Worm (Caenorhabditis elegans) whole organism, young adult: ENCODE data around the gene cyk-3.

ENCODE experiments used
- B0019.2 ChIP-seq: fragments of 200-800 bp; sonication (Bioruptor generic); conservative IDR thresholded peaks from 2 replicates; pipeline ENCODE4 v1.3.6; 2022; ENCODE audit warnings: missing genetic modification reagents, missing genetic modification characterization, missing compliant biosample characterization
- B0336.3 ChIP-seq: fragments of 200-800 bp; sonication (Bioruptor generic); IDR thresholded peaks from 2 replicates; pipeline ENCODE4 v1.3.6; 2022; ENCODE audit warnings: missing genetic modification characterization, missing compliant biosample characterization
- F33H1.4 ChIP-seq: fragments of 200-800 bp; sonication (Bioruptor generic); IDR thresholded peaks from 2 replicates; pipeline ENCODE4 v1.3.6; 2022; ENCODE audit warnings: missing genetic modification reagents, missing genetic modification characterization, missing compliant biosample characterization
- F37B4.10 ChIP-seq: fragments of 200-800 bp; sonication (Bioruptor generic); IDR thresholded peaks from 2 replicates; pipeline ENCODE4 v1.3.6; 2022; ENCODE audit warnings: missing genetic modification characterization, missing compliant biosample characterization
- K12H6.12 ChIP-seq: fragments of 200-800 bp; sonication (Bioruptor generic); optimal IDR thresholded peaks from 2 replicates; lab custom pipeline; 2018; ENCODE audit warnings: mild to moderate bottlenecking, missing genetic modification characterization, missing compliant biosample characterization
- Y53F4B.3 ChIP-seq: fragments of 200-800 bp; sonication (Bioruptor generic); IDR thresholded peaks from 2 replicates; pipeline ENCODE4 v1.3.6; 2022; ENCODE audit warnings: missing genetic modification reagents, missing genetic modification characterization, missing compliant biosample characterization
- Y67H2A.10 ChIP-seq: fragments of 200-800 bp; sonication (Bioruptor generic); conservative IDR thresholded peaks from 2 replicates; pipeline ENCODE4 v1.3.6; 2022; ENCODE audit warnings: missing genetic modification reagents, missing genetic modification characterization, missing compliant biosample characterization
- aptf-3 ChIP-seq: fragments of 200-800 bp; sonication (Bioruptor generic); IDR thresholded peaks from 2 replicates; pipeline ENCODE4 v1.3.6; 2022; ENCODE audit warnings: missing genetic modification characterization, missing compliant biosample characterization
- athp-1 ChIP-seq: sonication (generic microtip); optimal IDR thresholded peaks from 2 replicates; lab custom pipeline; 2017; ENCODE audit warnings: mild to moderate bottlenecking, missing genetic modification characterization, missing compliant biosample characterization
- attf-6 ChIP-seq: fragments of 200-800 bp; sonication (Bioruptor generic); IDR thresholded peaks from 2 replicates; pipeline ENCODE4 v1.3.6; 2022; ENCODE audit warnings: missing genetic modification reagents, missing genetic modification characterization, missing compliant biosample characterization
- cebp-1 ChIP-seq, 2 experiments: fragments of 200-800 bp in 1 of 2; sonication (Bioruptor generic) in 1 of 2; sonication (generic microtip) in 1 of 2; IDR thresholded peaks in 1 of 2; optimal IDR thresholded peaks in 1 of 2; 2 replicates each; pipeline versions ENCODE4 v1.3.6 to Lab custom; 2017 to 2022; ENCODE audit warnings: missing compliant biosample characterization in 2 of 2, missing genetic modification characterization in 2 of 2, mild to moderate bottlenecking in 1 of 2, missing genetic modification reagents in 1 of 2, moderate library complexity in 1 of 2
- ceh-79 ChIP-seq: sonication (generic microtip); optimal IDR thresholded peaks from 2 replicates; lab custom pipeline; 2017; ENCODE audit warnings: mild to moderate bottlenecking, missing genetic modification characterization, missing compliant biosample characterization
- dox-1 ChIP-seq: fragments of 200-800 bp; sonication (Bioruptor generic); IDR thresholded peaks from 2 replicates; pipeline ENCODE4 v1.3.6; 2022; ENCODE audit warnings: missing genetic modification reagents, missing genetic modification characterization, missing compliant biosample characterization
- egrh-3 ChIP-seq: fragments of 200-800 bp; sonication (Bioruptor generic); IDR thresholded peaks from 2 replicates; pipeline ENCODE4 v1.3.6; 2022; ENCODE audit warnings: missing genetic modification reagents, missing genetic modification characterization, missing compliant biosample characterization
- hmg-1.2 ChIP-seq: fragments of 200-800 bp; sonication (Bioruptor generic); IDR thresholded peaks from 2 replicates; pipeline ENCODE4 v1.3.6; 2022; ENCODE audit warnings: missing genetic modification reagents, missing genetic modification characterization, missing compliant biosample characterization
- hmg-20 ChIP-seq: fragments of 200-800 bp; sonication (Bioruptor generic); IDR thresholded peaks from 2 replicates; pipeline ENCODE4 v1.3.6; 2022; ENCODE audit warnings: missing genetic modification reagents, missing genetic modification characterization, missing compliant biosample characterization
- hsf-1 ChIP-seq: fragments of 200-800 bp; sonication (Bioruptor generic); IDR thresholded peaks from 2 replicates; pipeline ENCODE4 v1.3.6; 2022; ENCODE audit warnings: missing genetic modification reagents, missing genetic modification characterization, missing compliant biosample characterization
- let-607 ChIP-seq, 2 experiments: fragments of 200-800 bp in 1 of 2; sonication (Bioruptor generic) in 1 of 2; sonication (generic microtip) in 1 of 2; optimal IDR thresholded peaks; 2 replicates each; lab custom pipeline; 2016 to 2018; ENCODE audit warnings: mild to moderate bottlenecking in 2 of 2, missing compliant biosample characterization in 2 of 2, missing genetic modification characterization in 2 of 2, moderate library complexity in 2 of 2, missing genotype in 1 of 2
- lin-26 ChIP-seq: fragments of 200-800 bp; sonication (Bioruptor generic); IDR thresholded peaks from 2 replicates; pipeline ENCODE4 v1.3.6; 2022; ENCODE audit warnings: missing genetic modification reagents, missing genetic modification characterization, missing compliant biosample characterization
- lin-35 ChIP-seq, 3 experiments: fragments of 150-350 bp in 2 of 3; sonication (generic microtip) in 1 of 3; optimal IDR thresholded peaks; 2 replicates each; lab custom pipeline; 2014 to 2018; ENCODE audit warnings: missing biosample characterization in 3 of 3, missing genetic modification characterization in 3 of 3, missing genetic modification reagents in 3 of 3
- lin-54 ChIP-seq: fragments of 200-800 bp; sonication (Bioruptor generic); optimal IDR thresholded peaks from 2 replicates; lab custom pipeline; 2018; ENCODE audit warnings: mild to moderate bottlenecking, missing genetic modification characterization, missing compliant biosample characterization
- madf-10 ChIP-seq: sonication (generic microtip); optimal IDR thresholded peaks from 2 replicates; lab custom pipeline; 2016; ENCODE audit warnings: mild to moderate bottlenecking, missing genetic modification characterization, missing compliant biosample characterization
- mel-28 ChIP-seq: sonication (generic microtip); optimal IDR thresholded peaks from 2 replicates; lab custom pipeline; 2016; ENCODE audit warnings: borderline replicate concordance, mild to moderate bottlenecking, missing genetic modification characterization, missing compliant biosample characterization
- nfya-1 ChIP-seq: sonication (generic microtip); optimal IDR thresholded peaks from 2 replicates; lab custom pipeline; 2017; ENCODE audit warnings: antibody characterized with exemption, missing compliant biosample characterization, missing genetic modification characterization, borderline replicate concordance; ENCODE audit not compliant: insufficient read depth
- nhr-80 ChIP-seq: sonication (generic microtip); optimal IDR thresholded peaks from 2 replicates; lab custom pipeline; 2016; ENCODE audit warnings: missing genetic modification characterization, missing compliant biosample characterization
- rec-8 ChIP-seq, 2 experiments: sonication (generic microtip); optimal IDR thresholded peaks; 2 replicates each; lab custom pipeline; 2016; ENCODE audit warnings: mild to moderate bottlenecking in 2 of 2, missing genetic modification characterization in 2 of 2, missing genetic modification reagents in 2 of 2, missing genotype in 2 of 2, missing biosample characterization in 1 of 2, missing compliant biosample characterization in 1 of 2, moderate library complexity in 1 of 2
- sea-2 ChIP-seq: fragments of 200-800 bp; sonication (Bioruptor generic); IDR thresholded peaks from 2 replicates; pipeline ENCODE4 v1.3.6; 2022; ENCODE audit warnings: missing genetic modification characterization, missing compliant biosample characterization
- snpc-1.1 ChIP-seq: sonication (generic microtip); optimal IDR thresholded peaks from 2 replicates; lab custom pipeline; 2017; ENCODE audit warnings: missing genetic modification characterization, mild to moderate bottlenecking, missing compliant biosample characterization, antibody characterized with exemption, moderate library complexity, missing genotype, missing genetic modification reagents; ENCODE audit not compliant: insufficient read depth
- zfh-2 ChIP-seq: fragments of 200-800 bp; sonication (Bioruptor generic); conservative IDR thresholded peaks from 2 replicates; pipeline ENCODE4 v1.3.6; 2022; ENCODE audit warnings: missing genetic modification reagents, missing genetic modification characterization, missing compliant biosample characterization

cyk-3 gene

DNA sequence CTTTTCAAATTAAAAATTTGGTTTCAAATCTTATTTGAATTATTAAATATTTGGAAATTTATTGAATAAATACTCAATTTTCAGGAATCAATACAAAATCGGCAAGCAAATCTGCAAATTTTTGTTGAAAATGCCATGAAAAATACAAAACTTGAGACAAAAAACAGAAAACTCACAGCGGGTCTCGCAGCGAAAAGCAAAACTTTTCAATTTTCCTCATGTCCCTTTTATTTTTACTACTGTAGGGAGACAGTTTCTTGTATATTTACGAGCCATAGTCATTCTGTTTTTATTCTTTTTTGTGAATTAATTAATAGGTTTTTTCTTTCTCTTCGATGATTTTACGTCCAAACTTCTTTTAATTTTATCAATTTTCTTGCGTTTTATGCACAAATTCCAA, 31.5 kb upstream of the cyk-3 start (continued):
- TF ChIP-seq snpc-1.1 (no peak), sea-2 (GFP tag; lab: Robert Waterston, UW) (no peak), Y53F4B.3 (GFP tag; lab: Robert Waterston, UW) (no peak), ceh-79 (tag; lab: Kevin White, UChicago) (no peak), let-607 (tag; optimal IDR thresholded peaks at IDR 0.05; lab: Kevin White, UChicago) (no peak), K12H6.12 (no peak), aptf-3 (GFP tag; lab: Robert Waterston, UW) (no peak), hmg-20 (GFP tag; lab: Robert Waterston, UW) (no peak), madf-10 (tag; lab: Kevin White, UChicago) (no peak), attf-6 (GFP tag; lab: Robert Waterston, UW) (no peak), B0019.2 (no peak)
- TF ChIP-seq, all 124 proteins: peak for 8

ce11 chrIII:5988991-5989726, 30.8 kb upstream of the cyk-3 start:
- no peak for TF ChIP-seq F33H1.4 (GFP tag; lab: Robert Waterston, UW)
- TF ChIP-seq Y67H2A.10 (GFP tag; lab: Robert Waterston, UW) = no peak
- TF ChIP-seq snpc-1.1 = no peak
- TF ChIP-seq F37B4.10 = no peak
- 0 out of 2 replicates have a peak, but pooled peaks have one; percentile 6 for TF ChIP-seq hmg-1.2 (GFP tag; lab: Robert Waterston, UW)
- no peak for TF ChIP-seq attf-6 (GFP tag; lab: Robert Waterston, UW)
- no peak for TF ChIP-seq lin-35 (GFP tag; optimal IDR thresholded peaks at IDR 0.05; lab: Kevin White, UChicago)
- TF ChIP-seq B0336.3 (GFP tag; lab: Robert Waterston, UW) = no peak
- no peak for TF ChIP-seq mel-28 (tag; lab: Kevin White, UChicago)
- no peak for TF ChIP-seq hsf-1 (GFP tag; lab: Robert Waterston, UW)
- no peak for TF ChIP-seq ceh-79 (tag; lab: Kevin White, UChicago)
- peak; percentile 58; the same call in 1 of the 2 replicates for TF ChIP-seq zfh-2
- TF ChIP-seq lin-54 (GFP tag; lab: Kevin White, UChicago) = peak; percentile 12
- TF ChIP-seq athp-1 (tag; lab: Kevin White, UChicago) = no peak
- TF ChIP-seq dox-1 (GFP tag; lab: Robert Waterston, UW) = peak; percentile 36; the same call in 1 of the 2 replicates
- TF ChIP-seq nhr-80 (tag; lab: Kevin White, UChicago) = peak; percentile 74
- TF ChIP-seq, all 124 proteins: peak for 5

DNA sequence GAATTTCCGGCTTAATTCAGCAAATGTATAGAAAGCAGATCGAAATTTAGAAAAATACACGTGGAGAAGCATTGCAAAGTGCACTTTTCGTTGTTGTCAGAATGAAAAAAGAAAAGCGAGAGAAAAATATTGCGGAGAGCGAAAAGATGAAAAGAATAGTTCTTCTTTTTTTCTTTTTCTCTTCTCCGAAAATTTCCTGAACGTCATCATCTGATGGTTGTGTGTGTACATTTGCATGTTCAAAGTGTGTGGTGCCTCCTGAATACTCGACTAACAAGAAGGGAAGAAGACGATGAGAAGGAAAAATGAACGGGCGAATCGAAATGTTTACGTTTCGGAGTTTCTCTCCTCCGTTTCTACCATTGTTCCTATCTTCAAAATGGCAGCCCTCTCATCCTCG, 29.9 kb upstream of the cyk-3 start:
- TF ChIP-seq nfya-1 = no peak
- no peak for TF ChIP-seq rec-8 (tag; optimal IDR thresholded peaks at IDR 0.05; lab: Kevin White, UChicago)
- TF ChIP-seq egrh-3 (GFP tag; lab: Robert Waterston, UW) = no peak

DNA sequence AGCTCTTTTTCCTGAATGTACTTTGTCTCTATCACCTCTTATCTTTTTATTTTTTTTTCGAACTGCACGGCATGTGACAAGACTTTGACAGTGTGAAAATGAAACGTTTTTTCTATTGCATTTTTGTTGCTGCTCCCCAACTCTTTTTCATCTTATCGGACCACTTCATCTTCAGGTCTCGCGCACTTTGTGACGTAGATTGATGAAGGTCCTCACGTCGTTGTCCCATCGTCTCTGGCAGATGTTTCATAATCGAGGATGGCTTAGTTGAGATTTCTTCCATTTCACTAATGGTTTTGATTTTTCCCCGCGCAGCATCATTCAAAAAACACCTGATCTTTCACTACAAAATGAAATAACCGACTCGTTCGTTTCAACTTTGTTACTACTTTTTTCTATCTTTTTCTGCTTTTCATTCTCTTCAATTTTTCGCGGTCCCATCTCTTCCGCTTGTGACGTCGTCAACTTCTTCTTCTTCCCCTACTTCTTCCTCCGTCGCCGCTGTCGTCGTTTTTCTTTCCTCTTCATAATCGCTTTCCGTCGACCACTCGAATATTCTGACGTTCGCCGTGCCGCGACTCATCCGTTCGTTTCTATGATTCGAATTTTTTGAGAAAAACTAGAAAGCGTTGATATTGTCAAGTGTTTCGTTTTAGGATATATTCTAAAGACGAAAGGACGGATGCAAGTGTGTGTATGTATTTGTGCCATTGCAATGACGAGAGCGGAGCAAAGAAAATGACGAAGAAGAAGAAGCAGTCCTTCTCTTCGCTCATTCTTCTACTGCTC, 28.6 kb upstream of the cyk-3 start, which contains the start of gene T04C9.2:
T04C9.2 (plus strand) TSS at position 739 of the 789 bp plus-strand sequence.
- TF ChIP-seq cebp-1 (GFP tag; IDR thresholded peaks at IDR 0.05; lab: Robert Waterston, UW) (no peak), cebp-1 (tag; optimal IDR thresholded peaks at IDR 0.05; lab: Kevin White, UChicago) (peak; percentile 44), lin-26 (GFP tag; lab: Robert Waterston, UW) (no peak), let-607 (tag; optimal IDR thresholded peaks at IDR 0.05; lab: Kevin White, UChicago) (peak in 1 of 2 experiments; percentile 29), nhr-80 (tag; lab: Kevin White, UChicago) (peak; percentile 45)
